Fruit fly (Drosophila melanogaster) whole organism, embryonic: ENCODE data around the gene Jhbp14.

Source experiments
- Abd-B ChIP-seq: fragments of 200-800 bp; sonication (Bioruptor generic); optimal IDR thresholded peaks from 2 replicates; lab custom pipeline; 2018; ENCODE audit warnings: missing biosample characterization, mild to moderate bottlenecking, missing genetic modification characterization, moderate library complexity
- Atf6 ChIP-seq: fragments of 200-800 bp; sonication (Bioruptor generic); IDR thresholded peaks from 2 replicates; pipeline ENCODE4 v1.3.6; 2022; ENCODE audit warnings: missing biosample characterization, missing genetic modification characterization
- B-H2 ChIP-seq: fragments of 200-800 bp; sonication (Bioruptor generic); optimal IDR thresholded peaks from 2 replicates; lab custom pipeline; 2018; ENCODE audit warnings: missing biosample characterization, mild to moderate bottlenecking, missing genetic modification characterization
- CG10209 ChIP-seq: fragments of 200-800 bp; sonication (Bioruptor generic); optimal IDR thresholded peaks from 3 replicates; lab custom pipeline; 2017; ENCODE audit warnings: missing biosample characterization, mild to moderate bottlenecking, missing genetic modification characterization, missing genetic modification reagents
- CG10321 ChIP-seq: fragments of 200-800 bp; sonication (Bioruptor generic); IDR thresholded peaks from 2 replicates; pipeline ENCODE4 v1.3.6; 2022; ENCODE audit warnings: missing biosample characterization, missing genetic modification characterization
- CG12299 ChIP-seq: fragments of 200-800 bp; sonication (Bioruptor generic); optimal IDR thresholded peaks from 2 replicates; lab custom pipeline; 2018; ENCODE audit warnings: missing biosample characterization, mild to moderate bottlenecking, missing genetic modification characterization
- CG15514 ChIP-seq: fragments of 200-800 bp; sonication (Bioruptor generic); optimal IDR thresholded peaks from 3 replicates; lab custom pipeline; 2017; ENCODE audit warnings: missing biosample characterization, missing genetic modification characterization, mild to moderate bottlenecking, moderate library complexity, missing genetic modification reagents
- CG15601 ChIP-seq: fragments of 200-800 bp; sonication (Bioruptor generic); optimal IDR thresholded peaks from 3 replicates; lab custom pipeline; 2019; ENCODE audit warnings: missing biosample characterization, mild to moderate bottlenecking, missing genetic modification characterization, moderate library complexity
- CG17328 ChIP-seq: fragments of 200-800 bp; sonication (Bioruptor generic); IDR thresholded peaks from 2 replicates; pipeline ENCODE4 v1.3.6; 2022; ENCODE audit warnings: missing biosample characterization, missing genetic modification characterization
- CG17829 ChIP-seq: fragments of 200-800 bp; optimal IDR thresholded peaks from 2 replicates; lab custom pipeline; 2019; ENCODE audit warnings: missing biosample characterization, mild to moderate bottlenecking, missing genetic modification characterization, moderate library complexity
- CG1832 ChIP-seq: fragments of 200-800 bp; sonication (Bioruptor generic); optimal IDR thresholded peaks from 2 replicates; lab custom pipeline; 2017; ENCODE audit warnings: missing biosample characterization, mild to moderate bottlenecking, missing genetic modification characterization, inconsistent platforms
- CG30020 ChIP-seq: fragments of 200-800 bp; optimal IDR thresholded peaks from 2 replicates; lab custom pipeline; 2019; ENCODE audit warnings: missing biosample characterization, mild to moderate bottlenecking, missing genetic modification characterization, moderate library complexity
- CG3065 ChIP-seq: fragments of 200-800 bp; sonication (Bioruptor generic); optimal IDR thresholded peaks from 2 replicates; lab custom pipeline; 2016; ENCODE audit warnings: missing biosample characterization, missing genetic modification characterization
- CG33213 ChIP-seq: fragments of 200-800 bp; sonication (Bioruptor generic); optimal IDR thresholded peaks from 3 replicates; lab custom pipeline; 2016; ENCODE audit warnings: missing biosample characterization, missing genetic modification characterization
- CG3995 ChIP-seq: fragments of 200-800 bp; sonication (Bioruptor generic); optimal IDR thresholded peaks from 3 replicates; lab custom pipeline; 2016; ENCODE audit warnings: missing biosample characterization, missing genetic modification characterization
- CG6175 ChIP-seq: fragments of 200-800 bp; sonication (Bioruptor generic); IDR thresholded peaks from 3 replicates; pipeline ENCODE4 v1.3.6; 2022; ENCODE audit warnings: missing biosample characterization, missing genetic modification characterization
- CG6272 ChIP-seq: fragments of 200-800 bp; sonication (Bioruptor generic); IDR thresholded peaks from 2 replicates; pipeline ENCODE4 v1.3.6; 2022; ENCODE audit warnings: missing biosample characterization, missing genetic modification characterization
- CG7745 ChIP-seq: fragments of 200-800 bp; sonication (Bioruptor generic); optimal IDR thresholded peaks from 2 replicates; lab custom pipeline; 2018; ENCODE audit warnings: missing biosample characterization, mild to moderate bottlenecking, missing genetic modification characterization, moderate library complexity
- CG8765 ChIP-seq: fragments of 200-800 bp; sonication (Bioruptor generic); IDR thresholded peaks from 2 replicates; pipeline ENCODE4 v1.3.6; 2022; ENCODE audit warnings: missing biosample characterization, missing genetic modification characterization
- CG9797 ChIP-seq: fragments of 200-800 bp; sonication (Bioruptor generic); optimal IDR thresholded peaks from 3 replicates; lab custom pipeline; 2018; ENCODE audit warnings: missing biosample characterization, mild to moderate bottlenecking, missing genetic modification characterization
- Chrac-16 ChIP-seq: fragments of 200-800 bp; sonication (Bioruptor generic); optimal IDR thresholded peaks from 3 replicates; lab custom pipeline; 2016; ENCODE audit warnings: missing biosample characterization, missing genetic modification characterization
- D19B ChIP-seq: fragments of 200-800 bp; sonication (Bioruptor generic); optimal IDR thresholded peaks from 2 replicates; lab custom pipeline; 2017; ENCODE audit warnings: missing biosample characterization, mild to moderate bottlenecking, missing genetic modification characterization
- E2f2 ChIP-seq: fragments of 200-800 bp; sonication (Bioruptor generic); IDR thresholded peaks from 2 replicates; pipeline ENCODE4 v1.3.6; 2022; ENCODE audit warnings: missing biosample characterization, missing genetic modification characterization
- Fer3 ChIP-seq: fragments of 200-800 bp; sonication (Bioruptor generic); optimal IDR thresholded peaks from 2 replicates; lab custom pipeline; 2018; ENCODE audit warnings: missing biosample characterization, mild to moderate bottlenecking, missing genetic modification characterization, moderate library complexity
- Hand ChIP-seq: fragments of 200-800 bp; sonication (Bioruptor generic); optimal IDR thresholded peaks from 2 replicates; lab custom pipeline; 2017; ENCODE audit warnings: mild to moderate bottlenecking, missing biosample characterization, missing genetic modification reagents, missing genetic modification characterization
- Hey ChIP-seq: fragments of 200-800 bp; sonication (Bioruptor generic); optimal IDR thresholded peaks from 3 replicates; lab custom pipeline; 2018; ENCODE audit warnings: missing biosample characterization, mild to moderate bottlenecking, missing genetic modification characterization
- Hr39 ChIP-seq: fragments of >200 bp; optimal IDR thresholded peaks from 2 replicates; lab custom pipeline; 2017
- Kr ChIP-seq: fragments of 200-800 bp; sonication (Bioruptor generic); optimal IDR thresholded peaks from 2 replicates; lab custom pipeline; 2017; ENCODE audit warnings: missing biosample characterization, mild to moderate bottlenecking, missing genetic modification characterization
- Oli ChIP-seq: fragments of 200-800 bp; sonication (Bioruptor generic); optimal IDR thresholded peaks from 2 replicates; lab custom pipeline; 2018; ENCODE audit warnings: missing biosample characterization, mild to moderate bottlenecking, missing genetic modification characterization, moderate library complexity
- Optix ChIP-seq: fragments of 200-800 bp; sonication (Bioruptor generic); IDR thresholded peaks from 3 replicates; pipeline ENCODE4 v1.3.6; 2022; ENCODE audit warnings: missing biosample characterization, missing genetic modification characterization
- Ptx1 ChIP-seq: fragments of 200-800 bp; sonication (Bioruptor generic); IDR thresholded peaks from 2 replicates; pipeline ENCODE4 v1.3.6; 2022; ENCODE audit warnings: missing biosample characterization, missing genetic modification characterization
- Spps ChIP-seq: fragments of 200-800 bp; sonication (Bioruptor generic); optimal IDR thresholded peaks from 2 replicates; lab custom pipeline; 2018; ENCODE audit warnings: missing biosample characterization, mild to moderate bottlenecking, missing genetic modification characterization
- Xrp1 ChIP-seq: fragments of 200-800 bp; sonication (Bioruptor generic); IDR thresholded peaks from 2 replicates; pipeline ENCODE4 v1.3.6; 2022; ENCODE audit warnings: missing biosample characterization, missing genetic modification characterization
- al ChIP-seq: fragments of 200-800 bp; sonication (Bioruptor generic); IDR thresholded peaks from 2 replicates; pipeline ENCODE4 v1.3.6; 2022; ENCODE audit warnings: missing biosample characterization, missing genetic modification characterization
- ara ChIP-seq: fragments of 200-800 bp; sonication (Bioruptor generic); IDR thresholded peaks from 2 replicates; pipeline ENCODE4 v1.3.6; 2022; ENCODE audit warnings: missing biosample characterization, missing genetic modification characterization
- ash1 ChIP-seq: fragments of 200-800 bp; sonication (Bioruptor generic); optimal IDR thresholded peaks from 2 replicates; lab custom pipeline; 2018; ENCODE audit warnings: missing biosample characterization, mild to moderate bottlenecking, missing genetic modification characterization
- chm ChIP-seq: fragments of 200-800 bp; sonication (Bioruptor generic); IDR thresholded peaks from 2 replicates; pipeline ENCODE4 v1.3.6; 2022; ENCODE audit warnings: missing biosample characterization, missing genetic modification characterization
- dan ChIP-seq: fragments of 200-800 bp; sonication (Bioruptor generic); IDR thresholded peaks from 2 replicates; pipeline ENCODE4 v1.3.6; 2022; ENCODE audit warnings: missing biosample characterization, missing genetic modification characterization
- dm ChIP-seq: fragments of 200-800 bp; sonication (Bioruptor generic); optimal IDR thresholded peaks from 3 replicates; lab custom pipeline; 2016; ENCODE audit warnings: missing biosample characterization, missing genetic modification characterization
- emc ChIP-seq: fragments of 200-800 bp; sonication (Bioruptor generic); optimal IDR thresholded peaks from 2 replicates; lab custom pipeline; 2016; ENCODE audit warnings: missing biosample characterization, missing genetic modification characterization
- esg ChIP-seq: fragments of 200-800 bp; sonication (Bioruptor generic); conservative IDR thresholded peaks from 2 replicates; pipeline ENCODE4 v1.3.6; 2022; ENCODE audit warnings: missing biosample characterization, missing genetic modification characterization
- eve ChIP-seq, 2 experiments: fragments of >200 bp; optimal IDR thresholded peaks; 2 replicates each; lab custom pipeline; 2017; ENCODE audit warnings: missing biosample characterization in 2 of 2, missing genetic modification characterization in 2 of 2
- h ChIP-seq: fragments of >200 bp; optimal IDR thresholded peaks from 2 replicates; lab custom pipeline; 2017
- ken ChIP-seq: fragments of 200-800 bp; sonication (Bioruptor generic); IDR thresholded peaks from 3 replicates; pipeline ENCODE4 v1.3.6; 2022; ENCODE audit warnings: missing biosample characterization, missing genetic modification characterization
- lilli ChIP-seq: fragments of 200-800 bp; sonication (Bioruptor generic); optimal IDR thresholded peaks from 3 replicates; lab custom pipeline; 2016; ENCODE audit warnings: missing biosample characterization, missing genetic modification characterization
- pan ChIP-seq, 4 experiments: fragments of >200 bp in 3 of 4; fragments of 200-800 bp in 1 of 4; sonication (Bioruptor generic) in 1 of 4; optimal IDR thresholded peaks in 3 of 4; IDR thresholded peaks in 1 of 4; 2 replicates each; pipeline versions ENCODE4 v1.3.6 to Lab custom; 2017 to 2022; ENCODE audit warnings: missing biosample characterization in 2 of 4, missing genetic modification characterization in 2 of 4, mixed read lengths in 1 of 4
- pb ChIP-seq: fragments of 200-800 bp; sonication (Bioruptor generic); optimal IDR thresholded peaks from 3 replicates; lab custom pipeline; 2016; ENCODE audit warnings: missing biosample characterization, missing genetic modification characterization
- peb ChIP-seq: fragments of 200-800 bp; sonication (Bioruptor generic); IDR thresholded peaks from 2 replicates; pipeline ENCODE4 v1.3.6; 2022; ENCODE audit warnings: missing biosample characterization, missing genetic modification characterization
- so ChIP-seq: fragments of 200-800 bp; sonication (Bioruptor generic); IDR thresholded peaks from 3 replicates; pipeline ENCODE4 v1.3.6; 2022; ENCODE audit warnings: missing biosample characterization, missing genetic modification characterization
- unpg ChIP-seq: fragments of 200-800 bp; sonication (Bioruptor generic); optimal IDR thresholded peaks from 3 replicates; lab custom pipeline; 2018; ENCODE audit warnings: missing biosample characterization, mild to moderate bottlenecking, missing genetic modification characterization, moderate library complexity
- vnd ChIP-seq: fragments of 200-800 bp; sonication (Bioruptor generic); IDR thresholded peaks from 3 replicates; pipeline ENCODE4 v1.3.6; 2022; ENCODE audit warnings: missing biosample characterization, missing genetic modification characterization; ENCODE audit not compliant: partially characterized antibody
- zen2 ChIP-seq: fragments of 200-800 bp; sonication (Bioruptor generic); IDR thresholded peaks from 3 replicates; pipeline ENCODE4 v1.3.6; 2022; ENCODE audit warnings: missing biosample characterization, missing genetic modification characterization; ENCODE audit not compliant: partially characterized antibody

The Jhbp14 gene

DNA sequence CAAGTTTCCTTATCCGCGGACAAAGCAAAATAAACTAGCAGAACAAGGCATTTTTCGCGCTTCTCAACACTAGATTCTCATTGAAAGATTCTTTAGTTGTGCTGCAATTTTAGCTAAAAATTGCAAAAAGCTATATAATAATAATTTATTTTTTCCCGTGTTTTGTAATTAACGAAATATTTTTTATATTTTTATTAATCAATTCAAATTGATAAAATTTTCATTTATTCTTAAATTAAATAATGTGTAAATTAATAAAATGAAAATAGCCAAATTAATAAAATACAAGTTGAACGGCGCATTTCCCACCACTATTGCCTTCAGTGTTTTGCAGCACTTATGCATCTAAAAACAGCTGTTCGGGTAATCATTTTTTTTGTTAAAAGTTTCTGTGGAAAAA, 50.2 kb downstream of the Jhbp14 start, which contains the start of the genes Drep4 and Uvrag (continued):
- TF ChIP-seq Atf6 (GFP tag; lab: Robert Waterston, UW) (no peak), so (GFP tag; lab: Robert Waterston, UW) (no peak), CG33213 (GFP tag; lab: Kevin White, UChicago) (no peak), unpg (GFP tag; lab: Kevin White, UChicago) (no peak), zen2 (no peak), chm (GFP tag; lab: Robert Waterston, UW) (no peak), ash1 (no peak), Hr39 (lab: Kevin White, UChicago) (no peak), CG10209 (GFP tag; lab: Kevin White, UChicago) (peak; percentile 77), Kr (GFP tag; lab: Kevin White, UChicago) (no peak), peb (GFP tag; lab: Robert Waterston, UW) (no peak), emc (GFP tag; lab: Kevin White, UChicago) (no peak), Abd-B (peak; percentile 78), CG10321 (GFP tag; lab: Robert Waterston, UW) (no peak), CG30020 (tag; lab: Kevin White, UChicago) (no peak), D19B (peak; percentile 18), Chrac-16 (GFP tag; lab: Kevin White, UChicago) (peak; percentile 62), CG9797 (GFP tag; lab: Kevin White, UChicago) (no peak), CG6175 (no peak), dan (GFP tag; lab: Robert Waterston, UW) (no peak), Spps (peak; percentile 27), ara (0 out of 2 replicates have a peak, but pooled peaks have one; percentile 18), CG1832 (GFP tag; lab: Kevin White, UChicago) (no peak), vnd (no peak), dm (no peak), Fer3 (tag; lab: Kevin White, UChicago) (peak; percentile 52), pb (no peak), Ptx1 (GFP tag; lab: Robert Waterston, UW) (no peak; the same call in none of the 2 replicates), h (lab: Kevin White, UChicago) (no peak), pan (optimal IDR thresholded peaks at IDR 0.05; lab: Kevin White, UChicago) (no peak), pan (GFP tag; optimal IDR thresholded peaks at IDR 0.05 in 1 of 2, IDR thresholded peaks at IDR 0.05 in 1 of 2) (no peak), Hand (GFP tag; lab: Kevin White, UChicago) (no peak), ken (GFP tag; lab: Robert Waterston, UW) (0 out of 3 replicates have a peak, but pooled peaks have one; percentile 34), CG3995 (no peak), CG3065 (GFP tag; lab: Kevin White, UChicago) (peak; percentile 27), CG8765 (GFP tag; lab: Robert Waterston, UW) (no peak), B-H2 (peak; percentile 75), CG17829 (peak; percentile 81), E2f2 (no peak), CG15601 (tag; lab: Kevin White, UChicago) (peak; percentile 87), CG17328 (GFP tag; lab: Robert Waterston, UW) (no peak), Optix (GFP tag; lab: Robert Waterston, UW) (no peak), Hey (tag; lab: Kevin White, UChicago) (no peak), CG7745 (no peak), Oli (tag; lab: Kevin White, UChicago) (peak; percentile 62), al (GFP tag; lab: Robert Waterston, UW) (peak; percentile 68), CG15514 (GFP tag; lab: Kevin White, UChicago) (peak; percentile 46), Xrp1 (GFP tag; lab: Robert Waterston, UW) (peak; percentile 77), CG6272 (GFP tag; lab: Robert Waterston, UW) (peak; percentile 59), lilli (peak; percentile 50), esg (GFP tag; lab: Robert Waterston, UW) (peak; percentile 32; the same call in 1 of the 2 replicates), eve (GFP tag; optimal IDR thresholded peaks at IDR 0.05; lab: Kevin White, UChicago) (no peak), CG12299 (tag; lab: Kevin White, UChicago) (peak; percentile 59)
